1 fruit fly cellular context compared by ENCODE assay signal in the genomic region with DNA sequence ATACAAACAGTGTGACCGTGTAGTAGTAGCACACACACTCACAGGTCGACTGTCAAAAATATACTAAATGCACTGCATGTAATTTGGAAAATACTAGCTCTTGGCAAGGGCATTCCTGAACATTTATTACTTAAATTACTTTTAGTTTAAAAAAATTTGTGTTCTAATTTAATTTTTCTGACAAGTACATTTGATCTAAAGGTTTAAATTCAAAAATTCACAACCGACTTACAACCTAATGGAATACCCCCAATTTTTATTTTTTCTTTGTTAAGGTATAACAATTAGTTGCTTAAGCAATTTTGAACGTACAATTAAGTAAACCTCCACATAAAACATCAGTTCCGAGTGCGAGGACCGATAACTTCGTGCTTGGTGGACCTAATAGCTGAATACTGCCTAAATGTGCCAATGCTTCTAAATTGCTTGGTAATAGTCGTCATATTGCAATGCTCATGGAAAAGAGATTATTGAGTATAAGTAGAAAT.
TF ChIP-seq lines count a peak whose summit lies in the region.

Gene CG1142 (minus strand): TSS at position 15 of the 488 bp plus-strand sequence.

TF ChIP-seq in whole organism, embryonic, 481 proteins besides CTCF, POLR2A, EP300 and RAD21 (continued from another document and continues in another):
- TF ChIP-seq btn (GFP tag; optimal IDR thresholded peaks at IDR 0.05; lab: Kevin White, UChicago) (peak; percentile 94), hb (GFP tag; IDR thresholded peaks at IDR 0.05; lab: Robert Waterston, UW; ENCODE audit: partially characterized antibody) (no peak), Hr3 (GFP tag; optimal IDR thresholded peaks at IDR 0.05; lab: Kevin White, UChicago) (peak; percentile 97), zfh2 (GFP tag; optimal IDR thresholded peaks at IDR 0.05; lab: Kevin White, UChicago) (peak; percentile 91), CG9215 (GFP tag; IDR thresholded peaks at IDR 0.05; lab: Robert Waterston, UW) (peak; percentile 94), fru (optimal IDR thresholded peaks at IDR 0.05; lab: Kevin White, UChicago) (no peak), CG11723 (GFP tag; optimal IDR thresholded peaks at IDR 0.05; lab: Kevin White, UChicago) (peak; percentile 93), sd (tag; optimal IDR thresholded peaks at IDR 0.05; lab: Kevin White, UChicago) (peak; percentile 93), dpn (GFP tag; optimal IDR thresholded peaks at IDR 0.05; lab: Kevin White, UChicago) (peak; percentile 94 to 98), CG8089 (GFP tag; optimal IDR thresholded peaks at IDR 0.05; lab: Kevin White, UChicago) (peak; percentile 97), ken (GFP tag; IDR thresholded peaks at IDR 0.05; lab: Robert Waterston, UW) (peak; percentile 98), tap (tag; optimal IDR thresholded peaks at IDR 0.05; lab: Kevin White, UChicago) (peak; percentile 99), CG7963 (GFP tag; IDR thresholded peaks at IDR 0.05; lab: Robert Waterston, UW; ENCODE audit: partially characterized antibody) (no peak), slbo (GFP tag; IDR thresholded peaks at IDR 0.05; lab: Robert Waterston, UW) (peak; percentile 98), BEAF-32 (GFP tag; optimal IDR thresholded peaks at IDR 0.05; lab: Kevin White, UChicago) (peak; percentile 50), zen (tag; optimal IDR thresholded peaks at IDR 0.05; lab: Kevin White, UChicago) (peak; percentile 100), CG14667 (GFP tag; IDR thresholded peaks at IDR 0.05; lab: Robert Waterston, UW) (peak; percentile 96), CG7271 (tag; optimal IDR thresholded peaks at IDR 0.05; lab: Kevin White, UChicago) (peak; percentile 100), gcm2 (GFP tag; optimal IDR thresholded peaks at IDR 0.05; lab: Kevin White, UChicago) (peak; percentile 90), CG10654 (GFP tag; optimal IDR thresholded peaks at IDR 0.05; lab: Kevin White, UChicago) (peak; percentile 98), CG8388 (GFP tag; optimal IDR thresholded peaks at IDR 0.05; lab: Kevin White, UChicago) (peak; percentile 99), lov (optimal IDR thresholded peaks at IDR 0.05; lab: Kevin White, UChicago) (no peak), lov (GFP tag; IDR thresholded peaks at IDR 0.05; lab: Robert Waterston, UW) (peak; percentile 99), zfh1 (GFP tag; IDR thresholded peaks at IDR 0.05; lab: Robert Waterston, UW) (peak; percentile 99), tll (GFP tag; optimal IDR thresholded peaks at IDR 0.05; lab: Kevin White, UChicago) (peak in 1 of 2 experiments; percentile 86), amos (GFP tag; IDR thresholded peaks at IDR 0.05; lab: Robert Waterston, UW; ENCODE audit: partially characterized antibody) (peak; percentile 14; the same call in 1 of the 2 replicates), CG30431 (GFP tag; optimal IDR thresholded peaks at IDR 0.05; lab: Kevin White, UChicago) (peak; percentile 93), CG10274 (GFP tag; optimal IDR thresholded peaks at IDR 0.05; lab: Kevin White, UChicago) (peak; percentile 85), trh (GFP tag; optimal IDR thresholded peaks at IDR 0.05; lab: Kevin White, UChicago) (peak; percentile 97), ATbp (GFP tag; optimal IDR thresholded peaks at IDR 0.05; lab: Kevin White, UChicago) (peak; percentile 96), gfzf (GFP tag; optimal IDR thresholded peaks at IDR 0.05; lab: Kevin White, UChicago) (peak; percentile 72), onecut (GFP tag; IDR thresholded peaks at IDR 0.05; lab: Robert Waterston, UW) (peak; percentile 95), CG12104 (GFP tag; optimal IDR thresholded peaks at IDR 0.05; lab: Kevin White, UChicago) (peak; percentile 99), CG3281 (GFP tag; optimal IDR thresholded peaks at IDR 0.05; lab: Kevin White, UChicago) (peak; percentile 98), CG16779 (GFP tag; IDR thresholded peaks at IDR 0.05; lab: Robert Waterston, UW) (peak; percentile 96), Jarid2 (GFP tag; optimal IDR thresholded peaks at IDR 0.05; lab: Kevin White, UChicago) (peak; percentile 90), fu2 (GFP tag; optimal IDR thresholded peaks at IDR 0.05; lab: Kevin White, UChicago) (peak; percentile 95), ind (GFP tag; optimal IDR thresholded peaks at IDR 0.05; lab: Kevin White, UChicago) (peak; percentile 97), ase (GFP tag; IDR thresholded peaks at IDR 0.05; lab: Robert Waterston, UW) (peak; percentile 98), Med (GFP tag; lab: Kevin White, UChicago) (peak; percentile 99), CG2116 (GFP tag; optimal IDR thresholded peaks at IDR 0.05; lab: Kevin White, UChicago) (peak; percentile 89), CG17568 (GFP tag; optimal IDR thresholded peaks at IDR 0.05; lab: Kevin White, UChicago) (peak; percentile 96), Xbp1 (GFP tag; optimal IDR thresholded peaks at IDR 0.05; lab: Kevin White, UChicago) (peak; percentile 98), sna (GFP tag; IDR thresholded peaks at IDR 0.05; lab: Robert Waterston, UW; ENCODE audit: partially characterized antibody) (no peak), inv (GFP tag; IDR thresholded peaks at IDR 0.05; lab: Robert Waterston, UW; ENCODE audit: partially characterized antibody) (no peak), CG6254 (GFP tag; optimal IDR thresholded peaks at IDR 0.05; lab: Kevin White, UChicago) (peak; percentile 96), cg (GFP tag; optimal IDR thresholded peaks at IDR 0.05; lab: Kevin White, UChicago) (peak; percentile 54), abd-A (tag; optimal IDR thresholded peaks at IDR 0.05; lab: Kevin White, UChicago) (peak; percentile 93), caup (GFP tag; optimal IDR thresholded peaks at IDR 0.05; lab: Kevin White, UChicago; ENCODE audit: severe bottlenecking) (peak; percentile 98), pnt (GFP tag; optimal IDR thresholded peaks at IDR 0.05; lab: Kevin White, UChicago) (peak; percentile 93), D (optimal IDR thresholded peaks at IDR 0.05; lab: Kevin White, UChicago) (no peak), D (GFP tag; optimal IDR thresholded peaks at IDR 0.05; lab: Kevin White, UChicago) (peak; percentile 98), sqz (GFP tag; optimal IDR thresholded peaks at IDR 0.05; lab: Kevin White, UChicago) (peak; percentile 98), Ptx1 (GFP tag; IDR thresholded peaks at IDR 0.05; lab: Robert Waterston, UW) (peak; percentile 97), Awh (GFP tag; IDR thresholded peaks at IDR 0.05; lab: Robert Waterston, UW) (peak; percentile 99), CG12071 (GFP tag; optimal IDR thresholded peaks at IDR 0.05; lab: Kevin White, UChicago) (peak; percentile 97), HHEX (GFP tag; optimal IDR thresholded peaks at IDR 0.05; lab: Kevin White, UChicago) (peak; percentile 98), CG12769 (tag; optimal IDR thresholded peaks at IDR 0.05; lab: Kevin White, UChicago) (peak; percentile 98), CG7839 (tag; optimal IDR thresholded peaks at IDR 0.05; lab: Kevin White, UChicago) (peak; percentile 99), pho (GFP tag; optimal IDR thresholded peaks at IDR 0.05; lab: Kevin White, UChicago) (peak; percentile 97), CG17612 (GFP tag; IDR thresholded peaks at IDR 0.05; lab: Robert Waterston, UW) (peak; percentile 92), emc (GFP tag; optimal IDR thresholded peaks at IDR 0.05; lab: Kevin White, UChicago) (peak; percentile 92), CG4360 (GFP tag; IDR thresholded peaks at IDR 0.05; lab: Robert Waterston, UW) (peak; percentile 88), Abd-B (GFP tag; optimal IDR thresholded peaks at IDR 0.05; lab: Kevin White, UChicago) (peak; percentile 98), gsb (GFP tag; IDR thresholded peaks at IDR 0.05; lab: Robert Waterston, UW) (peak; percentile 97), ro (GFP tag; IDR thresholded peaks at IDR 0.05; lab: Robert Waterston, UW) (peak; percentile 94), CG14860 (GFP tag; IDR thresholded peaks at IDR 0.05; lab: Robert Waterston, UW; ENCODE audit: partially characterized antibody) (no peak), Neu2 (GFP tag; optimal IDR thresholded peaks at IDR 0.05; lab: Kevin White, UChicago; ENCODE audit: borderline replicate concordance) (peak; percentile 89), CG13624 (GFP tag; optimal IDR thresholded peaks at IDR 0.05; lab: Kevin White, UChicago) (peak; percentile 98), Myb (GFP tag; optimal IDR thresholded peaks at IDR 0.05; lab: Kevin White, UChicago) (peak; percentile 85), mirr (GFP tag; optimal IDR thresholded peaks at IDR 0.05; lab: Kevin White, UChicago) (peak; percentile 96), maf-S (GFP tag; optimal IDR thresholded peaks at IDR 0.05; lab: Kevin White, UChicago) (peak; percentile 97), Hr51 (GFP tag; optimal IDR thresholded peaks at IDR 0.05; lab: Kevin White, UChicago) (peak; percentile 96 to 99), chn (GFP tag; optimal IDR thresholded peaks at IDR 0.05; lab: Kevin White, UChicago) (peak; percentile 95), CG18619 (GFP tag; optimal IDR thresholded peaks at IDR 0.05; lab: Kevin White, UChicago) (peak; percentile 96), Aef1 (GFP tag; IDR thresholded peaks at IDR 0.05; lab: Robert Waterston, UW) (peak; percentile 94), Antp (GFP tag; optimal IDR thresholded peaks at IDR 0.05; lab: Kevin White, UChicago) (peak; percentile 93), CG14050 (GFP tag; IDR thresholded peaks at IDR 0.05; lab: Robert Waterston, UW) (peak; percentile 98), chif (GFP tag; optimal IDR thresholded peaks at IDR 0.05; lab: Kevin White, UChicago) (peak; percentile 96 to 98), dysf (GFP tag; IDR thresholded peaks at IDR 0.05; lab: Robert Waterston, UW) (peak; percentile 98), p53 (GFP tag; optimal IDR thresholded peaks at IDR 0.05; lab: Kevin White, UChicago) (peak; percentile 79), az2 (GFP tag; optimal IDR thresholded peaks at IDR 0.05; lab: Kevin White, UChicago) (peak; percentile 98), CG30020 (tag; optimal IDR thresholded peaks at IDR 0.05; lab: Kevin White, UChicago) (peak; percentile 90), CG2712 (tag; optimal IDR thresholded peaks at IDR 0.05; lab: Kevin White, UChicago) (peak; percentile 99), sens (GFP tag; lab: Kevin White, UChicago) (peak; percentile 100), CG1233 (GFP tag; optimal IDR thresholded peaks at IDR 0.05; lab: Kevin White, UChicago) (peak; percentile 99), CG4730 (GFP tag; IDR thresholded peaks at IDR 0.05; lab: Robert Waterston, UW) (peak; percentile 97), Gug (GFP tag; IDR thresholded peaks at IDR 0.05; lab: Robert Waterston, UW) (peak; percentile 88), Sox102F (GFP tag; optimal IDR thresholded peaks at IDR 0.05; lab: Kevin White, UChicago) (peak; percentile 99), CG13894 (tag; optimal IDR thresholded peaks at IDR 0.05; lab: Kevin White, UChicago) (peak; percentile 98), hth (optimal IDR thresholded peaks at IDR 0.05; lab: Kevin White, UChicago) (no peak), CG31224 (GFP tag; IDR thresholded peaks at IDR 0.05; lab: Robert Waterston, UW) (peak; percentile 96), Bteb2 (GFP tag; optimal IDR thresholded peaks at IDR 0.05; lab: Kevin White, UChicago) (peak; percentile 98), ab (GFP tag; optimal IDR thresholded peaks at IDR 0.05; lab: Kevin White, UChicago) (peak; percentile 25), CG16863 (GFP tag; optimal IDR thresholded peaks at IDR 0.05; lab: Kevin White, UChicago) (peak; percentile 96), CG2678 (tag; optimal IDR thresholded peaks at IDR 0.05; lab: Kevin White, UChicago) (peak; percentile 99), Kr (GFP tag; optimal IDR thresholded peaks at IDR 0.05; lab: Kevin White, UChicago) (peak; percentile 42), CG1832 (GFP tag; optimal IDR thresholded peaks at IDR 0.05; lab: Kevin White, UChicago) (no peak), nerfin-1 (tag; optimal IDR thresholded peaks at IDR 0.05; lab: Kevin White, UChicago) (peak; percentile 98), CG18764 (GFP tag; optimal IDR thresholded peaks at IDR 0.05; lab: Kevin White, UChicago) (peak; percentile 98), ara (GFP tag; IDR thresholded peaks at IDR 0.05; lab: Robert Waterston, UW) (peak; percentile 99), CG12744 (GFP tag; optimal IDR thresholded peaks at IDR 0.05; lab: Kevin White, UChicago) (peak; percentile 97), CG4707 (GFP tag; optimal IDR thresholded peaks at IDR 0.05; lab: Kevin White, UChicago) (peak; percentile 94), CG12219 (GFP tag; optimal IDR thresholded peaks at IDR 0.05; lab: Kevin White, UChicago) (peak; percentile 98), CG10959 (GFP tag; IDR thresholded peaks at IDR 0.05; lab: Robert Waterston, UW) (peak; percentile 98), Bgb (GFP tag; IDR thresholded peaks at IDR 0.05; lab: Robert Waterston, UW; ENCODE audit: partially characterized antibody) (no peak), so (GFP tag; IDR thresholded peaks at IDR 0.05; lab: Robert Waterston, UW) (peak; percentile 99), hkb (optimal IDR thresholded peaks at IDR 0.05; lab: Kevin White, UChicago) (no peak), hkb (GFP tag; IDR thresholded peaks at IDR 0.05; lab: Robert Waterston, UW) (peak; percentile 99), CG18599 (GFP tag; optimal IDR thresholded peaks at IDR 0.05; lab: Kevin White, UChicago) (peak; percentile 98), bbx (GFP tag; IDR thresholded peaks at IDR 0.05; lab: Robert Waterston, UW; ENCODE audit: partially characterized antibody) (no peak), ttk (GFP tag; IDR thresholded peaks at IDR 0.05; lab: Robert Waterston, UW) (peak; percentile 98), CG1529 (GFP tag; optimal IDR thresholded peaks at IDR 0.05; lab: Kevin White, UChicago) (peak; percentile 97), cad (GFP tag; optimal IDR thresholded peaks at IDR 0.05; lab: Kevin White, UChicago) (no peak), CG2889 (GFP tag; IDR thresholded peaks at IDR 0.05; lab: Robert Waterston, UW) (peak; percentile 98), CG9876 (GFP tag; optimal IDR thresholded peaks at IDR 0.05; lab: Kevin White, UChicago) (peak; percentile 85), CG15514 (GFP tag; optimal IDR thresholded peaks at IDR 0.05; lab: Kevin White, UChicago) (peak; percentile 93), CG7786 (GFP tag; optimal IDR thresholded peaks at IDR 0.05; lab: Kevin White, UChicago) (peak; percentile 96), CG2199 (GFP tag; IDR thresholded peaks at IDR 0.05; lab: Robert Waterston, UW) (peak; percentile 98), Ets65A (GFP tag; lab: Kevin White, UChicago) (peak; percentile 98), Oaz (GFP tag; IDR thresholded peaks at IDR 0.05; lab: Robert Waterston, UW) (peak; percentile 98), pfk (GFP tag; optimal IDR thresholded peaks at IDR 0.05; lab: Kevin White, UChicago) (peak; percentile 54), TFAM (GFP tag; optimal IDR thresholded peaks at IDR 0.05; lab: Kevin White, UChicago) (peak; percentile 93), corto (GFP tag; optimal IDR thresholded peaks at IDR 0.05; lab: Kevin White, UChicago) (peak; percentile 58), Dip2 (GFP tag; IDR thresholded peaks at IDR 0.05; lab: Robert Waterston, UW) (peak; percentile 67; the same call in 1 of the 2 replicates)
